Fruit fly (Drosophila melanogaster) whole organism, adult: ENCODE results near the gene Ids.

Source experiments
- CG11617 ChIP-seq: fragments of 200-800 bp; sonication (Bioruptor generic); optimal IDR thresholded peaks from 2 replicates; lab custom pipeline; 2017; ENCODE audit warnings: mild to moderate bottlenecking, missing biosample characterization, missing genetic modification reagents, missing genetic modification characterization
- CG12768 ChIP-seq: fragments of 200-800 bp; sonication (Bioruptor generic); optimal IDR thresholded peaks from 2 replicates; lab custom pipeline; 2017; ENCODE audit warnings: missing biosample characterization, missing genetic modification characterization, mild to moderate bottlenecking, moderate library complexity, missing genetic modification reagents
- CG14711 ChIP-seq: fragments of 200-800 bp; sonication (Bioruptor generic); optimal IDR thresholded peaks from 2 replicates; lab custom pipeline; 2018; ENCODE audit warnings: missing biosample characterization, mild to moderate bottlenecking, missing genetic modification characterization, moderate library complexity
- CG1620 ChIP-seq: fragments of 200-800 bp; sonication (Bioruptor generic); optimal IDR thresholded peaks from 2 replicates; lab custom pipeline; 2016; ENCODE audit warnings: missing biosample characterization, missing genetic modification characterization
- CG33017 ChIP-seq: fragments of 200-800 bp; sonication (Bioruptor generic); optimal IDR thresholded peaks from 2 replicates; lab custom pipeline; 2018; ENCODE audit warnings: missing biosample characterization, mild to moderate bottlenecking, missing genetic modification characterization, moderate library complexity
- CG5204 ChIP-seq: fragments of 200-800 bp; sonication (Bioruptor generic); optimal IDR thresholded peaks from 2 replicates; lab custom pipeline; 2016; ENCODE audit warnings: missing biosample characterization, missing genetic modification characterization
- CG7045 ChIP-seq: fragments of 200-800 bp; sonication (Bioruptor generic); optimal IDR thresholded peaks from 2 replicates; lab custom pipeline; 2017; ENCODE audit warnings: missing biosample characterization, mild to moderate bottlenecking, missing genetic modification characterization
- CG7101 ChIP-seq: fragments of 200-800 bp; sonication (Bioruptor generic); optimal IDR thresholded peaks from 2 replicates; lab custom pipeline; 2018; ENCODE audit warnings: missing biosample characterization, mild to moderate bottlenecking, missing genetic modification characterization, moderate library complexity
- Clk ChIP-seq: fragments of 200-800 bp; sonication (Bioruptor generic); optimal IDR thresholded peaks from 2 replicates; lab custom pipeline; 2017; ENCODE audit warnings: missing biosample characterization, missing genetic modification characterization
- Crg-1 ChIP-seq: fragments of 200-800 bp; sonication (Bioruptor generic); optimal IDR thresholded peaks from 2 replicates; lab custom pipeline; 2016; ENCODE audit warnings: missing biosample characterization, missing genetic modification characterization
- Hr96 ChIP-seq: fragments of 200-800 bp; sonication (Bioruptor generic); optimal IDR thresholded peaks from 2 replicates; lab custom pipeline; 2016; ENCODE audit warnings: missing biosample characterization, missing genetic modification characterization
- Mnt ChIP-seq: fragments of 200-800 bp; sonication (Bioruptor generic); optimal IDR thresholded peaks from 2 replicates; lab custom pipeline; 2016; ENCODE audit warnings: missing biosample characterization, mild to moderate bottlenecking, missing genetic modification characterization
- bab1 ChIP-seq: fragments of 200-800 bp; sonication (Bioruptor generic); optimal IDR thresholded peaks from 3 replicates; lab custom pipeline; 2019; ENCODE audit warnings: missing biosample characterization, mild to moderate bottlenecking, missing genetic modification characterization, moderate library complexity
- cic ChIP-seq: fragments of 200-800 bp; sonication (Bioruptor generic); optimal IDR thresholded peaks from 2 replicates; lab custom pipeline; 2017; ENCODE audit warnings: missing biosample characterization, mild to moderate bottlenecking, missing genetic modification characterization, moderate library complexity
- cnc ChIP-seq, 2 experiments: fragments of >200 bp; optimal IDR thresholded peaks; 2 replicates each; lab custom pipeline; 2017
- kay ChIP-seq: fragments of 200-800 bp; sonication (Bioruptor generic); peaks from one replicate; lab custom pipeline; 2016; ENCODE audit warnings: missing biosample characterization, missing genetic modification characterization, borderline replicate concordance
- ovo ChIP-seq: fragments of 200-800 bp; sonication (Bioruptor generic); optimal IDR thresholded peaks from 2 replicates; lab custom pipeline; 2016; ENCODE audit warnings: missing biosample characterization, missing genetic modification characterization
- pad ChIP-seq: fragments of 200-800 bp; sonication (Bioruptor generic); optimal IDR thresholded peaks from 3 replicates; lab custom pipeline; 2017; ENCODE audit warnings: missing biosample characterization, missing genetic modification characterization, mild to moderate bottlenecking, moderate library complexity, missing genetic modification reagents
- tj ChIP-seq: fragments of 200-800 bp; sonication (Bioruptor generic); optimal IDR thresholded peaks from 3 replicates; lab custom pipeline; 2017; ENCODE audit warnings: missing biosample characterization, mild to moderate bottlenecking, missing genetic modification characterization, moderate library complexity
- toe ChIP-seq: fragments of 200-800 bp; sonication (Bioruptor generic); optimal IDR thresholded peaks from 2 replicates; lab custom pipeline; 2016; ENCODE audit warnings: missing biosample characterization, missing genetic modification characterization

Gene Ids

dm6 chr3L:3337345-3337928, 40.6 kb upstream of the Ids start:
- no peak for TF ChIP-seq kay (GFP tag; lab: Kevin White, UChicago)
- no peak for TF ChIP-seq pad (GFP tag; lab: Kevin White, UChicago)
- no peak for TF ChIP-seq bab1 (GFP tag; lab: Kevin White, UChicago)
- TF ChIP-seq ovo (GFP tag; lab: Kevin White, UChicago), result no peak
- no peak for TF ChIP-seq Crg-1
- no peak for TF ChIP-seq cnc (optimal IDR thresholded peaks at IDR 0.05; lab: Kevin White, UChicago)
- no peak for TF ChIP-seq Clk (GFP tag; lab: Kevin White, UChicago)
- TF ChIP-seq cic (GFP tag; lab: Kevin White, UChicago), result no peak
- TF ChIP-seq toe (GFP tag; lab: Kevin White, UChicago), result no peak
- TF ChIP-seq Hr96 (GFP tag; lab: Kevin White, UChicago), result no peak
- no peak for TF ChIP-seq CG7101 (tag; lab: Kevin White, UChicago)
- no peak for TF ChIP-seq CG7045
- no peak for TF ChIP-seq tj (GFP tag; lab: Kevin White, UChicago)
- TF ChIP-seq CG11617 (GFP tag; lab: Kevin White, UChicago), result no peak

- TF ChIP-seq Mnt (GFP tag; lab: Kevin White, UChicago), result peak; percentile 14
- TF ChIP-seq kay (GFP tag; lab: Kevin White, UChicago), result peak; percentile 10
- TF ChIP-seq Crg-1, result peak; percentile 17
- TF ChIP-seq ovo (GFP tag; lab: Kevin White, UChicago), result peak; percentile 97
- no peak for TF ChIP-seq cnc (optimal IDR thresholded peaks at IDR 0.05; lab: Kevin White, UChicago)
- no peak for TF ChIP-seq CG1620 (GFP tag; lab: Kevin White, UChicago)
Observed at dm6 chr3L:3338028-3338855, 39.8 kb upstream of the Ids start.

- TF ChIP-seq tj (GFP tag; lab: Kevin White, UChicago) (no peak), kay (GFP tag; lab: Kevin White, UChicago) (no peak), CG5204 (GFP tag; lab: Kevin White, UChicago) (no peak), CG11617 (GFP tag; lab: Kevin White, UChicago) (no peak), CG14711 (tag; lab: Kevin White, UChicago) (peak; percentile 6)
Observed at dm6 chr3L:3338882-3339590, 39.0 kb upstream of the Ids start.

- TF ChIP-seq pad (GFP tag; lab: Kevin White, UChicago), result no peak
- TF ChIP-seq CG1620 (GFP tag; lab: Kevin White, UChicago), result no peak
- no peak for TF ChIP-seq toe (GFP tag; lab: Kevin White, UChicago)
- no peak for TF ChIP-seq Clk (GFP tag; lab: Kevin White, UChicago)
- TF ChIP-seq Crg-1, result no peak
- no peak for TF ChIP-seq Hr96 (GFP tag; lab: Kevin White, UChicago)
- peak; percentile 4 for TF ChIP-seq CG14711 (tag; lab: Kevin White, UChicago)
- no peak for TF ChIP-seq CG5204 (GFP tag; lab: Kevin White, UChicago)
- no peak for TF ChIP-seq bab1 (GFP tag; lab: Kevin White, UChicago)
- TF ChIP-seq CG33017 (tag; lab: Kevin White, UChicago), result no peak
- no peak for TF ChIP-seq CG7045
- no peak for TF ChIP-seq CG11617 (GFP tag; lab: Kevin White, UChicago)
- TF ChIP-seq Mnt (GFP tag; lab: Kevin White, UChicago), result no peak
- no peak for TF ChIP-seq ovo (GFP tag; lab: Kevin White, UChicago)
- TF ChIP-seq CG7101 (tag; lab: Kevin White, UChicago), result peak; percentile 10
- TF ChIP-seq cic (GFP tag; lab: Kevin White, UChicago), result no peak
- no peak for TF ChIP-seq cnc (optimal IDR thresholded peaks at IDR 0.05; lab: Kevin White, UChicago)
- TF ChIP-seq CG12768 (GFP tag; lab: Kevin White, UChicago), result no peak
- peak; percentile 45 for TF ChIP-seq kay (GFP tag; lab: Kevin White, UChicago)
- TF ChIP-seq tj (GFP tag; lab: Kevin White, UChicago), result peak; percentile 22
Observed at dm6 chr3L:3339695-3340226, 38.3 kb upstream of the Ids start.

- no peak for TF ChIP-seq cnc (optimal IDR thresholded peaks at IDR 0.05; lab: Kevin White, UChicago)
- TF ChIP-seq tj (GFP tag; lab: Kevin White, UChicago), result peak; percentile 66
- no peak for TF ChIP-seq CG5204 (GFP tag; lab: Kevin White, UChicago)
- TF ChIP-seq CG12768 (GFP tag; lab: Kevin White, UChicago), result no peak
Observed at dm6 chr3L:3342307-3342940, 35.6 kb upstream of the Ids start.
